Fruit fly (Drosophila melanogaster): ENCODE results near the gene CG45122.

dm6 chr3R:13011621-13011963, 32.4 kb upstream of the CG45122 start, which contains the start of gene CtBP:
- TF ChIP-seq fkh (GFP tag; optimal IDR thresholded peaks at IDR 0.05), result no peak
- no peak for TF ChIP-seq dac (GFP tag; optimal IDR thresholded peaks at IDR 0.05)
